Worm (Caenorhabditis elegans): ENCODE results near the gene glr-5.

glr-5 gene

DNA sequence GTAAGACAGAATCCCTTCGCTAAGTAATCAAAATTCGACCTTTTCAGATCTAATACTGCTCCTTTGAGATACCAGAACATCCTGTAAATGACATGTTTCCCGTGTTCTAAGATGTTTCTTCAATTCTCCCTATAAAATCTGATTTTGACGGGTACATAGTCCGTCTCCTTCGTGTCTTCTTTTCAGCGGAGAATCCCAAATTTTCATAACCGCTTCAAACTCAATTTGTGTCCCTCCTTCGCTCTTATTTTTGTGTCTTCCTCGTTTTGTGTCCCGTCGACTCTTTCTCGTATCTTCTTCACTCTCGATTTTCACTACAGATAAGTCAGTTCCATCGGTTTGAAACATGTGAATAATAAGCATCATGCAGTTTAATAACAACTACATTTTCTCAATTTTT, at the start of gene glr-5:
Gene glr-5, plus strand, starts transcription at position 321 of the 400 bp plus-strand sequence.
- no peak for TF ChIP-seq fos-1 (tag; optimal IDR thresholded peaks at IDR 0.05)
- no peak for TF ChIP-seq ceh-9 (tag; optimal IDR thresholded peaks at IDR 0.05)

DNA sequence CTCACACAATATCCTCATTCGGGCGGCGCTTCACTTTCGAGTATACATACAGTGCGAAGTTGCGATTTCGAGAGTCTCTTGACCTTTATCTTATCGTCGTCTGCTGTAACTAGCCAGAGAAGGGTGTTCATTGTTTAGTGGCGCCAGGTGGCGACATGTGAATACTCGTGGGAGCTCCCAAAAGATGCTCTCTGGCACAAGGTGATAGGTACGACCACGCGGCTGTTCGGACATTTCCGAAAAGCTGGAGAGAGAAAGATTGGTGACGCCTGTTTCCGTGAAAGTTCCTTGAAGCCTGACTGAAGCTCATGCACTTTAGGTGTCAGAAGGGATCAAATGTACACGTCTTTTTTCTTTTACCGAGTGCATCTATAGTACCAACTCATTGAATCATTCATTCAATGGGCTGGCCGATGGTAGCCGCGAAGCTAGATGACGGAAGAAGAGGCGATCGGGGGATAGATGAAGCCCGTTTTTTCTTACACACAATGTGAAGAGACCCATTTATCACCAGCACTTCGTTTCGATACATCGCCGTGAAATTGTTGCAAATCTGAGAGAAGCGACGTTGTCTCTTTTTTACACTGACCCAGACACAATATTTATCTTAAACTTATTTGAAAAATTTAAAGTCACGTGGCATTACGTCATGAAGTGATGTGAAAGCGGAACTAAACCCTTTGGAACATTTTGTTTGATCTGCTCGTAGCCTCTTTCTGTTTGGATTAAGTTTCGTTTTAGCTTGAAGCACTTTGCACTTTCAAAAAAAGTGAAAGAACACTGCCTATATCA, 48.9 kb upstream of the glr-5 start:
- TF ChIP-seq lin-39 (tag; optimal IDR thresholded peaks at IDR 0.05) (peak; percentile 4), nhr-28 (tag; optimal IDR thresholded peaks at IDR 0.05) (no peak), nhr-25 (tag; optimal IDR thresholded peaks at IDR 0.05) (peak; percentile 30)

DNA sequence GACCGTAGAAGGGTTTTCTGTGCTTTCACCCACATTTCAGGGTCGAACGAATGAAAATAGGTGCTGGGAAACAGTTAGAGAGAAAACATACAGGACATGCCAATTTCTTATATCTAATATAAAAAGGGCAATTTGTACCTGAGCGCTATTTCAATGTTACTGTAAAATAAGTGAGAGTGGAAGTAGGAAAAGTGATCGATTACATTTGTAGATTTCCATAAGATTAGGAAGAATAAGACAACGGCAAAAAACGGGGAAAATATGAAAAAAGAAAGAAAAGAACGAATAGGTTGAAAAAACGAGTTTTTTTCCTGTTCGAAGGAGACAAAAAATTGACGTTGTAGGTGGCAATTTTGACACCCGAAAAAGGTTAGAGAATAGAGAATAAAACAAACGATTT, 48.1 kb upstream of the glr-5 start:
- no peak for TF ChIP-seq ZK546.5 (tag; optimal IDR thresholded peaks at IDR 0.05)
- TF ChIP-seq nhr-25 (tag; optimal IDR thresholded peaks at IDR 0.05) = peak; percentile 44
- TF ChIP-seq elt-1 (tag; optimal IDR thresholded peaks at IDR 0.05) = peak; percentile 83

DNA sequence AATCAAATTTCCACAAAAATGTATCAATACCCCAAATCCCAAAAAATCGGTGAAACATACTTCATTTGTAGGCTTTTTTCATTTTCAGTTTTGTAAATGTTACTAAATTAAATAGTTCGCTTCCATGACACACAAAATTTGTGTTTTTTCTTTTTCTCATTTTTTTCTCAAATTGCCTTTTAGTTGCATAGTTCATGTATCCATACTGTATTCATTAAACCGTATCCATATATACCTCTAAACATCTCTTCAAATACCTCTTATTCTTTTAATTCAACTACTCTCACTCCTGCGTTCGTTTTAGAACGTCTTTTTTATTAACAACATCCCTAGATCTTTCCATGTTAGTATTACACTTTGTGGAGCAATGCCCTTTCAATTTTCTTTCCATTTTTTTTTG, 45.5 kb upstream of the glr-5 start:
- no peak for TF ChIP-seq mml-1 (tag; optimal IDR thresholded peaks at IDR 0.05)
- TF ChIP-seq nhr-237 (tag; optimal IDR thresholded peaks at IDR 0.05) = no peak
- no peak for TF ChIP-seq tbx-2 (tag; optimal IDR thresholded peaks at IDR 0.05)
- TF ChIP-seq jun-1 (tag; optimal IDR thresholded peaks at IDR 0.05) = no peak
- TF ChIP-seq lin-15B (tag; optimal IDR thresholded peaks at IDR 0.05) = no peak
- no peak for TF ChIP-seq ceh-28 (tag; optimal IDR thresholded peaks at IDR 0.05)
- no peak for TF ChIP-seq ztf-4 (tag; optimal IDR thresholded peaks at IDR 0.05)
- no peak for TF ChIP-seq nhr-76 (tag; optimal IDR thresholded peaks at IDR 0.05)

- TF ChIP-seq R02D3.7 (tag; optimal IDR thresholded peaks at IDR 0.05) (peak; percentile 5), nhr-43 (tag; optimal IDR thresholded peaks at IDR 0.05; ENCODE audit: poor library complexity, severe bottlenecking) (no peak), lin-39 (tag; optimal IDR thresholded peaks at IDR 0.05) (no peak), nhr-76 (tag; optimal IDR thresholded peaks at IDR 0.05) (peak; percentile 29), nhr-77 (tag; optimal IDR thresholded peaks at IDR 0.05) (peak; percentile 70), aly-2 (tag; optimal IDR thresholded peaks at IDR 0.05) (peak; percentile 87)
These were observed 44.6 kb upstream of the glr-5 start for ce11 chrV:8671568-8672123.

ce11 chrV:8673498-8673897, 42.8 kb upstream of the glr-5 start, which contains the start of gene ZC190.5:
ZC190.5 (minus strand) TSS chrV:8673598.
- TF ChIP-seq ztf-4 (tag; optimal IDR thresholded peaks at IDR 0.05) (no peak), aly-2 (tag; optimal IDR thresholded peaks at IDR 0.05) (no peak), ceh-16 (tag; optimal IDR thresholded peaks at IDR 0.05) (no peak), hmg-11 (tag; optimal IDR thresholded peaks at IDR 0.05) (no peak)

DNA sequence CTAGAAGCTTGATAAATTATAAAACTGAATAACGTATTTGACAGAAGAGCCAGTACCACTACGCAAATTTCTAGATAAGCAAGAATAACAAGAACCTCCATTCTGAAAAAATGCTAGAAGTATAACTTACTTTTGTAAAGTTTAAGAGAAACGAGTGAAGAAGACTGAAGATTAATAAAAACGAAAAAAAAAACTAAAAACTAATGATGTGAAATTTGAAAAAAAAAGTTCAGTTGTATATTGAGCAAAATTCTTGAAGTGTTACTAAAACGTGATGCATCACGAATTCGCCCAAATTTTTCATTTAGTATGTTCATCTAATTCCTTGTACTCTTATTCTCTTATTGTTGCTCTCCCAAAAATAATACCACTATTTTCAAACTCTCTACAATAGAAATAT, 39.1 kb upstream of the glr-5 start, which contains the start of gene ZC190.6:
Gene ZC190.6, minus strand, starts transcription at position 101 of the 400 bp plus-strand sequence.
- TF ChIP-seq pha-4 (tag; optimal IDR thresholded peaks at IDR 0.05) = no peak
- TF ChIP-seq ceh-28 (tag; optimal IDR thresholded peaks at IDR 0.05) = no peak
- TF ChIP-seq elt-2 (tag; optimal IDR thresholded peaks at IDR 0.05) = no peak
- TF ChIP-seq lsy-12 (tag; optimal IDR thresholded peaks at IDR 0.05) = no peak
- no peak for TF ChIP-seq jun-1 (tag; optimal IDR thresholded peaks at IDR 0.05)
- no peak for TF ChIP-seq lin-15B (tag; optimal IDR thresholded peaks at IDR 0.05)
- TF ChIP-seq elt-1 (tag; optimal IDR thresholded peaks at IDR 0.05) = no peak
- TF ChIP-seq tbx-2 (tag; optimal IDR thresholded peaks at IDR 0.05) = no peak
- no peak for TF ChIP-seq unc-62 (GFP tag; optimal IDR thresholded peaks at IDR 0.05)
- TF ChIP-seq mml-1 (tag; optimal IDR thresholded peaks at IDR 0.05) = no peak
- TF ChIP-seq nhr-28 (tag; optimal IDR thresholded peaks at IDR 0.05) = no peak
- no peak for TF ChIP-seq fkh-2 (tag; optimal IDR thresholded peaks at IDR 0.05)
- TF ChIP-seq ZK546.5 (tag; optimal IDR thresholded peaks at IDR 0.05) = no peak
- TF ChIP-seq nhr-67 (tag; optimal IDR thresholded peaks at IDR 0.05) = no peak
- no peak for TF ChIP-seq skn-1 (tag; optimal IDR thresholded peaks at IDR 0.05)

Data from whole organism, L3 larva.